Worm (Caenorhabditis elegans): ENCODE data around the gene insc-1.

- no peak for TF ChIP-seq ztf-29 (GFP tag; IDR thresholded peaks at IDR 0.05)
- no peak for TF ChIP-seq ztf-23 (GFP tag; IDR thresholded peaks at IDR 0.05)
- no peak for TF ChIP-seq flt-1 (GFP tag; IDR thresholded peaks at IDR 0.05)
- no peak for TF ChIP-seq cog-1 (tag; optimal IDR thresholded peaks at IDR 0.05)
Observed at ce11 chrII:7310023-7310422, 48.7 kb upstream of the insc-1 start, which contains the start of the genes F45E12.5 and cnep-1.

All from whole organism, midembryonic.